Fruit fly (Drosophila melanogaster): ENCODE measurements around the gene CG7130.

dm6 chr3L:22080022-22080421, 4.5 kb upstream of the CG7130 start, which contains the start of gene Sfp79B:
- TF ChIP-seq brk (GFP tag; optimal IDR thresholded peaks at IDR 0.05) (no peak), h (GFP tag; optimal IDR thresholded peaks at IDR 0.05) (no peak)

Data from whole organism, wandering third instar larva.